Fruit fly (Drosophila melanogaster) whole organism, prepupa: ENCODE data around the gene mTerf3.
A peak's percentile ranks its signal among the peaks of the same experiment; 100 is the strongest.

Experiments
- CG6276 ChIP-seq: fragments of 200-800 bp; sonication (Bioruptor generic); optimal IDR thresholded peaks from 2 replicates; lab custom pipeline; 2017; ENCODE audit warnings: missing biosample characterization, mild to moderate bottlenecking, missing genetic modification characterization
- Gug ChIP-seq: fragments of 200-800 bp; sonication (Bioruptor generic); IDR thresholded peaks from 2 replicates; pipeline ENCODE4 v1.3.6; 2022; ENCODE audit warnings: missing biosample characterization, missing genetic modification characterization
- Sox15 ChIP-seq: fragments of 200-800 bp; sonication (Bioruptor generic); optimal IDR thresholded peaks from 3 replicates; lab custom pipeline; 2016; ENCODE audit warnings: missing biosample characterization, missing genetic modification characterization
- esn ChIP-seq: fragments of 200-800 bp; sonication (Bioruptor generic); optimal IDR thresholded peaks from 2 replicates; lab custom pipeline; 2016; ENCODE audit warnings: missing biosample characterization, mild to moderate bottlenecking, missing genetic modification characterization, moderate library complexity
- topi ChIP-seq: fragments of 200-800 bp; sonication (Bioruptor generic); optimal IDR thresholded peaks from 3 replicates; lab custom pipeline; 2016; ENCODE audit warnings: missing biosample characterization, missing genetic modification characterization

- TF ChIP-seq esn (GFP tag; lab: Kevin White, UChicago) (peak; percentile 89), Gug (GFP tag; lab: Robert Waterston, UW) (no peak), topi (GFP tag; lab: Kevin White, UChicago) (peak; percentile 90), Sox15 (GFP tag; lab: Kevin White, UChicago) (peak; percentile 80), CG6276 (GFP tag; lab: Kevin White, UChicago) (no peak)
These were observed 35.8 kb upstream of the mTerf3 start for dm6 chr3L:20556371-20556770.
